Fruit fly (Drosophila melanogaster): ENCODE data around the gene Gr93c.

Gene Gr93c

DNA sequence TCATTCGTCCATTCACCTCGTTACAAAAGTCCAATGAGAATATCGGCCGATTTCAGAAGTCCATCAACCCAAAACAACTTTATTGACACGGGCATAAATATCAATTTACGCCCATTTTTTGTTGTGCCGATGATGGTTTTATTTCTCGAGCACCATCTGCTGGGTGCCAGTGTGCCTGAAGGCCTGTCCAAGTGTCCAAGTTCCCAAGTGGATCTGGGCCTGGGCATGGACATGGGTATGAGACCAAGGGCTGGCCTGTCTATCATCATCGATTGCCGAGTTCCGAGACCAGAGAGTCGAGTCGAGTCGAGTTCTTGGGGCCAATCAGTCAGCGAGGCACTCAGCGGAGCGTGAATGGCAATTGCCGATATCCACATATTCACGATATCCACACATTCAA lies 12.9 kb downstream of the Gr93c start, which contains the start of gene Gr93a:
Gene Gr93a, plus strand, starts transcription at position 301 of the 400 bp plus-strand sequence.
- TF ChIP-seq Hr39 (GFP tag; optimal IDR thresholded peaks at IDR 0.05) (no peak), CG3032 (tag; optimal IDR thresholded peaks at IDR 0.05) (no peak), achi (GFP tag; optimal IDR thresholded peaks at IDR 0.05) (no peak)

DNA sequence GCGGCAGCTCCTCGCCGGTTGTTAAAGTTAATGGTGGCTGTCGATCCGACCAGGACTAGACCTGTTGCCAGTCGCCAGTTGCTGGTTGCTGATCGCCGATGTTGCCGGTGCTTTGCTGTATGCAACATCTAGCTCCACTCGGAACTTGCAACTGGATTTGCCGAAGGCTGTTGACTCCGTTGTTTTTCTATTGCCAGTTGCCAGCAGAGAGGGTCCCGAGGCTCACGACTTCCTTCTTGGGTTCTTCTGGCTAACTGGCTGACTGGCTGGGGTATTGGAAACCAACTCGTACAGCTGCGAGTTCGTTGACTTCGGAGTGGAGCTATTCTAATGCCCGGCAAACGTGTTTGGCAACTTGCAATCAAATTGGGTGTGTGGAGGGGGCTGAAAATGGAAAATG lies 14.0 kb downstream of the Gr93c start:
- TF ChIP-seq CG6792 (GFP tag; optimal IDR thresholded peaks at IDR 0.05), result no peak
- TF ChIP-seq CG6163 (GFP tag; IDR thresholded peaks at IDR 0.05), result 0 out of 3 replicates have a peak, but pooled peaks have one; percentile 10
- TF ChIP-seq CG15336 (GFP tag; IDR thresholded peaks at IDR 0.05), result peak; percentile 13; the same call in 1 of the 2 replicates
- peak; percentile 75 for TF ChIP-seq Lpt (GFP tag; optimal IDR thresholded peaks at IDR 0.05)
- no peak for TF ChIP-seq Ets21C (GFP tag; optimal IDR thresholded peaks at IDR 0.05)
- TF ChIP-seq eg (GFP tag; IDR thresholded peaks at IDR 0.05), result peak; percentile 6; the same call in 1 of the 3 replicates

- TF ChIP-seq CG6808 (GFP tag; optimal IDR thresholded peaks at IDR 0.05) (peak; percentile 74), CG6163 (GFP tag; IDR thresholded peaks at IDR 0.05) (no peak), CG4318 (GFP tag; optimal IDR thresholded peaks at IDR 0.05) (peak; percentile 82), Gug (GFP tag; IDR thresholded peaks at IDR 0.05) (0 out of 2 replicates have a peak, but pooled peaks have one; percentile 14), Eip93F (GFP tag; optimal IDR thresholded peaks at IDR 0.05) (no peak), Lpt (GFP tag; optimal IDR thresholded peaks at IDR 0.05) (no peak), CG6854 (GFP tag; optimal IDR thresholded peaks at IDR 0.05) (no peak), CG11902 (GFP tag; optimal IDR thresholded peaks at IDR 0.05) (no peak), CG3919 (GFP tag; optimal IDR thresholded peaks at IDR 0.05) (peak; percentile 58), CG7368 (GFP tag; optimal IDR thresholded peaks at IDR 0.05) (no peak), CG6792 (GFP tag; optimal IDR thresholded peaks at IDR 0.05) (no peak), ss (GFP tag; optimal IDR thresholded peaks at IDR 0.05) (peak; percentile 62 to 66), CG9139 (GFP tag; optimal IDR thresholded peaks at IDR 0.05) (no peak), lz (GFP tag; optimal IDR thresholded peaks at IDR 0.05) (no peak), topi (GFP tag; optimal IDR thresholded peaks at IDR 0.05) (no peak), CG11762 (GFP tag; optimal IDR thresholded peaks at IDR 0.05; ENCODE audit: insufficient read depth) (peak; percentile 69), CG8119 (GFP tag; IDR thresholded peaks at IDR 0.05) (peak; percentile 76), Eip75B (GFP tag; optimal IDR thresholded peaks at IDR 0.05) (no peak), svp (GFP tag) (no peak), Sox102F (GFP tag; optimal IDR thresholded peaks at IDR 0.05) (no peak), Hr38 (GFP tag; optimal IDR thresholded peaks at IDR 0.05) (no peak), CG10669 (GFP tag; optimal IDR thresholded peaks at IDR 0.05) (peak; percentile 68), Smox (GFP tag; optimal IDR thresholded peaks at IDR 0.05) (no peak), CG1621 (tag; optimal IDR thresholded peaks at IDR 0.05) (peak; percentile 18), CG15336 (GFP tag; IDR thresholded peaks at IDR 0.05) (peak; percentile 69), OdsH (GFP tag; optimal IDR thresholded peaks at IDR 0.05) (peak; percentile 25), Sox14 (GFP tag; optimal IDR thresholded peaks at IDR 0.05) (no peak), dac (GFP tag; optimal IDR thresholded peaks at IDR 0.05) (no peak), acj6 (GFP tag; optimal IDR thresholded peaks at IDR 0.05) (peak; percentile 15), CG8632 (GFP tag; optimal IDR thresholded peaks at IDR 0.05) (peak; percentile 37), fkh (GFP tag; optimal IDR thresholded peaks at IDR 0.05) (no peak), fd85E (GFP tag; optimal IDR thresholded peaks at IDR 0.05) (no peak), fd59A (GFP tag; optimal IDR thresholded peaks at IDR 0.05) (peak; percentile 10), CG16779 (tag; optimal IDR thresholded peaks at IDR 0.05) (peak; percentile 25), Blimp-1 (GFP tag; optimal IDR thresholded peaks at IDR 0.05) (no peak), eg (GFP tag; IDR thresholded peaks at IDR 0.05) (peak; percentile 19; the same call in 1 of the 3 replicates), CG3032 (tag; optimal IDR thresholded peaks at IDR 0.05) (peak; percentile 76), CG11294 (GFP tag; IDR thresholded peaks at IDR 0.05) (no peak), CG6276 (GFP tag; optimal IDR thresholded peaks at IDR 0.05) (peak; percentile 82), Hr39 (GFP tag; optimal IDR thresholded peaks at IDR 0.05) (no peak), CG34406 (GFP tag; optimal IDR thresholded peaks at IDR 0.05) (peak; percentile 10), net (GFP tag; optimal IDR thresholded peaks at IDR 0.05) (no peak), pdm3 (GFP tag; optimal IDR thresholded peaks at IDR 0.05) (peak; percentile 34), CG32006 (GFP tag; optimal IDR thresholded peaks at IDR 0.05) (peak; percentile 91), Ets96B (tag; optimal IDR thresholded peaks at IDR 0.05) (peak; percentile 78), Ets21C (GFP tag; optimal IDR thresholded peaks at IDR 0.05) (no peak)
These were observed 14.8 kb downstream of the Gr93c start for dm6 chr3R:21830303-21830707.

All from whole organism, prepupa.